Fruit fly (Drosophila melanogaster) whole organism, embryonic: ENCODE data around the gene miple2.

Experiments
- Bteb2 ChIP-seq: fragments of 200-800 bp; sonication (Bioruptor generic); optimal IDR thresholded peaks from 2 replicates; lab custom pipeline; 2016; ENCODE audit warnings: missing biosample characterization, missing genetic modification characterization
- CG11723 ChIP-seq: fragments of 200-800 bp; sonication (Bioruptor generic); optimal IDR thresholded peaks from 2 replicates; lab custom pipeline; 2017; ENCODE audit warnings: missing biosample characterization, mild to moderate bottlenecking, missing genetic modification characterization
- CG12236 ChIP-seq: fragments of 200-800 bp; sonication (Bioruptor generic); optimal IDR thresholded peaks from 2 replicates; lab custom pipeline; 2016; ENCODE audit warnings: missing biosample characterization, missing genetic modification characterization
- CG13624 ChIP-seq: fragments of 200-800 bp; sonication (Bioruptor generic); optimal IDR thresholded peaks from 2 replicates; lab custom pipeline; 2016; ENCODE audit warnings: missing biosample characterization, missing genetic modification characterization
- CG14667 ChIP-seq: fragments of 200-800 bp; sonication (Bioruptor generic); IDR thresholded peaks from 2 replicates; pipeline ENCODE4 v1.3.6; 2022; ENCODE audit warnings: missing biosample characterization, missing genetic modification characterization
- CG16863 ChIP-seq: fragments of 200-800 bp; sonication (Bioruptor generic); optimal IDR thresholded peaks from 3 replicates; lab custom pipeline; 2016; ENCODE audit warnings: missing biosample characterization, missing genetic modification characterization
- CG17186 ChIP-seq: fragments of 200-800 bp; sonication (Bioruptor generic); optimal IDR thresholded peaks from 3 replicates; lab custom pipeline; 2017; ENCODE audit warnings: missing biosample characterization, missing genetic modification reagents, missing genetic modification characterization
- CG18011 ChIP-seq: fragments of 200-800 bp; sonication (Bioruptor generic); optimal IDR thresholded peaks from 2 replicates; lab custom pipeline; 2017; ENCODE audit warnings: missing biosample characterization, missing genetic modification characterization, mild to moderate bottlenecking, moderate library complexity, missing genotype
- CG2875 ChIP-seq: fragments of 200-800 bp; sonication (Bioruptor generic); optimal IDR thresholded peaks from 2 replicates; lab custom pipeline; 2017; ENCODE audit warnings: missing biosample characterization, mild to moderate bottlenecking, missing genetic modification characterization, missing genetic modification reagents
- CG3163 ChIP-seq: fragments of 200-800 bp; sonication (Bioruptor generic); optimal IDR thresholded peaks from 3 replicates; lab custom pipeline; 2016; ENCODE audit warnings: missing biosample characterization, missing genetic modification characterization
- CG42726 ChIP-seq: fragments of 200-800 bp; sonication (Bioruptor generic); IDR thresholded peaks from 2 replicates; pipeline ENCODE4 v1.3.6; 2022; ENCODE audit warnings: missing biosample characterization, missing genetic modification characterization; ENCODE audit not compliant: partially characterized antibody
- CG4360 ChIP-seq: fragments of 200-800 bp; sonication (Bioruptor generic); IDR thresholded peaks from 2 replicates; pipeline ENCODE4 v1.3.6; 2022; ENCODE audit warnings: missing biosample characterization, missing genetic modification characterization
- CG4820 ChIP-seq: fragments of 200-800 bp; sonication (Bioruptor generic); optimal IDR thresholded peaks from 3 replicates; lab custom pipeline; 2016; ENCODE audit warnings: missing biosample characterization, missing genetic modification characterization
- CG9932 ChIP-seq: fragments of 200-800 bp; sonication (Bioruptor generic); IDR thresholded peaks from 2 replicates; pipeline ENCODE4 v1.3.6; 2022; ENCODE audit warnings: missing biosample characterization, missing genetic modification characterization
- CkIIα-i1 ChIP-seq: fragments of 200-800 bp; sonication (Bioruptor generic); IDR thresholded peaks from 2 replicates; pipeline ENCODE4 v1.3.6; 2022; ENCODE audit warnings: missing biosample characterization, missing genetic modification characterization
- D19A ChIP-seq: fragments of 200-800 bp; optimal IDR thresholded peaks from 3 replicates; lab custom pipeline; 2019; ENCODE audit warnings: missing biosample characterization, mild to moderate bottlenecking, missing genetic modification characterization, moderate library complexity
- Dad ChIP-seq: fragments of 200-800 bp; sonication (Bioruptor generic); optimal IDR thresholded peaks from 3 replicates; lab custom pipeline; 2016; ENCODE audit warnings: missing biosample characterization, missing genetic modification characterization
- HLH3B ChIP-seq: fragments of 200-800 bp; sonication (Bioruptor generic); IDR thresholded peaks from 2 replicates; pipeline ENCODE4 v1.3.6; 2022; ENCODE audit warnings: missing biosample characterization, missing genetic modification characterization
- Jarid2 ChIP-seq: fragments of 200-800 bp; sonication (Bioruptor generic); optimal IDR thresholded peaks from 3 replicates; lab custom pipeline; 2017; ENCODE audit warnings: mild to moderate bottlenecking, missing biosample characterization, missing genetic modification reagents, missing genetic modification characterization
- Lhr ChIP-seq: fragments of 200-800 bp; sonication (Bioruptor generic); optimal IDR thresholded peaks from 3 replicates; lab custom pipeline; 2017; ENCODE audit warnings: mild to moderate bottlenecking, missing biosample characterization, missing genetic modification reagents, missing genetic modification characterization
- MTF-1 ChIP-seq: fragments of 200-800 bp; sonication (Bioruptor generic); optimal IDR thresholded peaks from 2 replicates; lab custom pipeline; 2018; ENCODE audit warnings: missing biosample characterization, mild to moderate bottlenecking, missing genetic modification characterization, borderline replicate concordance
- Myb ChIP-seq: fragments of 200-800 bp; sonication (Bioruptor generic); optimal IDR thresholded peaks from 2 replicates; lab custom pipeline; 2016; ENCODE audit warnings: missing biosample characterization, missing genetic modification characterization
- NC2α ChIP-seq: fragments of 200-800 bp; sonication (Bioruptor generic); optimal IDR thresholded peaks from 2 replicates; lab custom pipeline; 2016; ENCODE audit warnings: missing biosample characterization, missing genetic modification characterization
- Neu2 ChIP-seq: fragments of 200-800 bp; sonication (Bioruptor generic); optimal IDR thresholded peaks from 3 replicates; lab custom pipeline; 2016; ENCODE audit warnings: missing biosample characterization, missing genetic modification characterization, borderline replicate concordance
- Nf-YB ChIP-seq: fragments of 200-800 bp; sonication (Bioruptor generic); optimal IDR thresholded peaks from 3 replicates; lab custom pipeline; 2019; ENCODE audit warnings: missing biosample characterization, mild to moderate bottlenecking, missing genetic modification characterization, moderate library complexity
- NfI ChIP-seq: fragments of 200-800 bp; sonication (Bioruptor generic); optimal IDR thresholded peaks from 3 replicates; lab custom pipeline; 2018; ENCODE audit warnings: missing biosample characterization, mild to moderate bottlenecking, missing genetic modification characterization, moderate library complexity
- Sox100B ChIP-seq: fragments of 200-800 bp; sonication (Bioruptor generic); optimal IDR thresholded peaks from 3 replicates; lab custom pipeline; 2018; ENCODE audit warnings: missing biosample characterization, mild to moderate bottlenecking, missing genetic modification characterization
- Sry-δ ChIP-seq: fragments of 200-800 bp; sonication (Bioruptor generic); optimal IDR thresholded peaks from 2 replicates; lab custom pipeline; 2016; ENCODE audit warnings: missing biosample characterization, missing genetic modification characterization
- Ssrp ChIP-seq: fragments of 200-800 bp; sonication (Bioruptor generic); optimal IDR thresholded peaks from 2 replicates; lab custom pipeline; 2018; ENCODE audit warnings: missing biosample characterization, mild to moderate bottlenecking, missing genetic modification characterization, moderate library complexity
- Xrp1 ChIP-seq: fragments of 200-800 bp; sonication (Bioruptor generic); IDR thresholded peaks from 2 replicates; pipeline ENCODE4 v1.3.6; 2022; ENCODE audit warnings: missing biosample characterization, missing genetic modification characterization
- YL-1 ChIP-seq: fragments of 200-800 bp; sonication (Bioruptor generic); optimal IDR thresholded peaks from 3 replicates; lab custom pipeline; 2017; ENCODE audit warnings: missing biosample characterization, mild to moderate bottlenecking, missing genetic modification characterization
- ab ChIP-seq: fragments of 200-800 bp; sonication (Bioruptor generic); optimal IDR thresholded peaks from 2 replicates; lab custom pipeline; 2016; ENCODE audit warnings: missing biosample characterization, missing genetic modification characterization
- ac ChIP-seq: fragments of 200-800 bp; sonication (Bioruptor generic); optimal IDR thresholded peaks from 3 replicates; lab custom pipeline; 2017; ENCODE audit warnings: missing biosample characterization, mild to moderate bottlenecking, missing genetic modification characterization
- br ChIP-seq: fragments of >200 bp; optimal IDR thresholded peaks from 2 replicates; lab custom pipeline; 2017
- cad ChIP-seq: fragments of >200 bp; optimal IDR thresholded peaks from 2 replicates; lab custom pipeline; 2017; ENCODE audit warnings: missing biosample characterization, missing genetic modification characterization
- cato ChIP-seq: fragments of 200-800 bp; sonication (Bioruptor generic); optimal IDR thresholded peaks from 2 replicates; lab custom pipeline; 2016; ENCODE audit warnings: missing biosample characterization, missing genetic modification characterization, borderline replicate concordance
- chn ChIP-seq: fragments of 200-800 bp; sonication (Bioruptor generic); optimal IDR thresholded peaks from 2 replicates; lab custom pipeline; 2016; ENCODE audit warnings: missing biosample characterization, missing genetic modification characterization
- croc ChIP-seq: fragments of 200-800 bp; sonication (Bioruptor generic); conservative IDR thresholded peaks from 3 replicates; pipeline ENCODE4 v1.3.6; 2022; ENCODE audit warnings: missing biosample characterization, missing genetic modification characterization
- dmrt11E ChIP-seq: fragments of 200-800 bp; sonication (Bioruptor generic); optimal IDR thresholded peaks from 3 replicates; lab custom pipeline; 2018; ENCODE audit warnings: missing biosample characterization, mild to moderate bottlenecking, missing genetic modification characterization, moderate library complexity
- ewg ChIP-seq: fragments of 200-800 bp; sonication (Bioruptor generic); optimal IDR thresholded peaks from 3 replicates; lab custom pipeline; 2017; ENCODE audit warnings: mild to moderate bottlenecking, missing biosample characterization, missing genetic modification reagents, missing genetic modification characterization
- fru ChIP-seq: fragments of >200 bp; optimal IDR thresholded peaks from 2 replicates; lab custom pipeline; 2017
- gem ChIP-seq: fragments of 200-800 bp; sonication (Bioruptor generic); optimal IDR thresholded peaks from 2 replicates; lab custom pipeline; 2019; ENCODE audit warnings: missing biosample characterization, mild to moderate bottlenecking, missing genetic modification characterization, moderate library complexity
- gfzf ChIP-seq: fragments of 200-800 bp; sonication (Bioruptor generic); optimal IDR thresholded peaks from 2 replicates; lab custom pipeline; 2016; ENCODE audit warnings: missing biosample characterization, mild to moderate bottlenecking, missing genetic modification characterization, moderate library complexity
- h ChIP-seq: fragments of >200 bp; optimal IDR thresholded peaks from 2 replicates; lab custom pipeline; 2017
- lab ChIP-seq: fragments of 200-800 bp; sonication (Bioruptor generic); optimal IDR thresholded peaks from 3 replicates; lab custom pipeline; 2017; ENCODE audit warnings: missing biosample characterization, missing genetic modification characterization, mild to moderate bottlenecking, moderate library complexity, missing genetic modification reagents
- mirr ChIP-seq: fragments of 200-800 bp; sonication (Bioruptor generic); optimal IDR thresholded peaks from 3 replicates; lab custom pipeline; 2018; ENCODE audit warnings: missing biosample characterization, mild to moderate bottlenecking, missing genetic modification characterization
- pho ChIP-seq: fragments of 200-800 bp; sonication (Bioruptor generic); optimal IDR thresholded peaks from 2 replicates; lab custom pipeline; 2016; ENCODE audit warnings: missing biosample characterization, missing genetic modification characterization
- pros ChIP-seq: fragments of 200-800 bp; sonication (Bioruptor generic); optimal IDR thresholded peaks from 3 replicates; lab custom pipeline; 2019; ENCODE audit warnings: missing biosample characterization, mild to moderate bottlenecking, missing genetic modification characterization, moderate library complexity
- tna ChIP-seq: fragments of 200-800 bp; sonication (Bioruptor generic); IDR thresholded peaks from 2 replicates; pipeline ENCODE4 v1.3.6; 2022; ENCODE audit warnings: missing biosample characterization, missing genetic modification characterization; ENCODE audit not compliant: partially characterized antibody
- zfh2 ChIP-seq: fragments of 200-800 bp; sonication (Bioruptor generic); optimal IDR thresholded peaks from 2 replicates; lab custom pipeline; 2016; ENCODE audit warnings: missing biosample characterization, missing genetic modification characterization

miple2 gene

DNA sequence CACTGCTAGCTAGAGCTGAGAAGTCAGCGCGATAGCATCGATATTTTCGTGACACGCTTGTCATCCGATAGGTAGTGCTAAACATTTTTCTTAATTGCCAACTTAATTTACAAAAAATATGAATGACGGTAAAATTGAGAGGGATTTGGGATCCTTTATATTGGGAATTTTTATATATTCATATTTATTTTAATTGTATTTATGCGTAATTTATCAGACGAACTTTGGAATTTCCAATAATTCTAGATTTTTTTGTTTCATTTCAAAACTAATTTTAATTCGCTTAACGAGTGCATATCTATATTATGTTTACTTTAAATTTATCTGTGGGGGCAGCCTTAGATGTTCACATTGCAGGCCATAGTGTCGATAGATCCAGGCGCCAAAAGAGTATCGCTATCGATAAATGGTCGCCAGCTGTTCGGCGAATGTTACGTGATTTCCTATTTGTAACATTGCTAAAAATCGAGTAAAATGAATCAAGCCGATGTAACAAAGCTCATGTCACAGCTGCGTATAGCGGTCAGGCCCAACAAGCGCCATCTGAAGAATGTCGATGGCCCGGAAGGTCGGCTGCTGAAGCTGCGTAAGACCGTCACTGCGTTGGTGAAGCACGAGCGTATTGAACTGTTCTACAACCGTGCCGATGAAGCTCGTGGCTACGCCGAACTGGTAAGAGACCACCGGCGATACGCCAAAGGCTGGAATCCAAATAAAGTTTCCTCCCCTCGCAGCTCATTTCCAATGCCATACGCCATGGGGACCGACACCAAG lies 6.4 kb upstream of the miple2 start, which contains the start of the genes Tudor-SN and mRpL17 (continued):
- TF ChIP-seq dmrt11E (tag; lab: Kevin White, UChicago) (peak; percentile 36), CG17186 (GFP tag; lab: Kevin White, UChicago) (peak; percentile 25), CG13624 (GFP tag; lab: Kevin White, UChicago) (no peak), ewg (peak; percentile 44), h (no peak), CG3163 (GFP tag; lab: Kevin White, UChicago) (no peak), zfh2 (GFP tag; lab: Kevin White, UChicago) (peak; percentile 60), br (no peak), NC2α (GFP tag; lab: Kevin White, UChicago) (no peak), MTF-1 (no peak), CG4360 (no peak), cato (GFP tag; lab: Kevin White, UChicago) (peak; percentile 15), CG2875 (GFP tag; lab: Kevin White, UChicago) (no peak), CkIIα-i1 (no peak), CG14667 (GFP tag; lab: Robert Waterston, UW) (no peak), HLH3B (GFP tag; lab: Robert Waterston, UW) (no peak), Neu2 (no peak), CG9932 (GFP tag; lab: Robert Waterston, UW) (peak; percentile 85), CG4820 (peak; percentile 21), gem (tag; lab: Kevin White, UChicago) (peak; percentile 69), YL-1 (GFP tag; lab: Kevin White, UChicago) (no peak), croc (GFP tag; lab: Robert Waterston, UW) (no peak), Dad (GFP tag; lab: Kevin White, UChicago) (no peak), NfI (peak; percentile 24), chn (peak; percentile 4), Sox100B (GFP tag; lab: Kevin White, UChicago) (peak; percentile 64), D19A (peak; percentile 38), pros (GFP tag; lab: Kevin White, UChicago) (no peak), ab (GFP tag; lab: Kevin White, UChicago) (no peak), Ssrp (tag; lab: Kevin White, UChicago) (peak; percentile 8), gfzf (no peak), CG12236 (GFP tag; lab: Kevin White, UChicago) (no peak), CG11723 (no peak), lab (peak; percentile 23), pho (GFP tag; lab: Kevin White, UChicago) (no peak), Nf-YB (GFP tag; lab: Kevin White, UChicago) (no peak), CG16863 (peak; percentile 5), cad (GFP tag; lab: Kevin White, UChicago) (no peak), Bteb2 (GFP tag; lab: Kevin White, UChicago) (no peak), tna (peak; percentile 95), mirr (GFP tag; lab: Kevin White, UChicago) (peak; percentile 14), Lhr (GFP tag; lab: Kevin White, UChicago) (peak; percentile 29), ac (GFP tag; lab: Kevin White, UChicago) (no peak), Xrp1 (GFP tag; lab: Robert Waterston, UW) (no peak; the same call in 1 of the 2 replicates), fru (no peak), Myb (GFP tag; lab: Kevin White, UChicago) (no peak), CG42726 (GFP tag; lab: Robert Waterston, UW) (peak; percentile 98), Jarid2 (GFP tag; lab: Kevin White, UChicago) (no peak), Sry-δ (GFP tag; lab: Kevin White, UChicago) (peak; percentile 93), CG18011 (GFP tag; lab: Kevin White, UChicago) (no peak)
